Worm (Caenorhabditis elegans) whole organism, L4 larva: ENCODE data around the gene amt-3.

Experiments used
- F37D6.2 ChIP-seq: sonication (generic microtip); optimal IDR thresholded peaks from 2 replicates; lab custom pipeline; 2016; ENCODE audit warnings: mild to moderate bottlenecking, missing genetic modification characterization, missing compliant biosample characterization
- dpl-1 ChIP-seq: fragments of 150-350 bp; optimal IDR thresholded peaks from 2 replicates; lab custom pipeline; 2014; ENCODE audit warnings: missing biosample characterization, missing genetic modification reagents, missing genetic modification characterization
- fos-1 ChIP-seq: fragments of 150-350 bp; optimal IDR thresholded peaks from 2 replicates; lab custom pipeline; 2014; ENCODE audit warnings: missing biosample characterization, missing genetic modification characterization
- lin-39 ChIP-seq: fragments of 150-350 bp; optimal IDR thresholded peaks from 2 replicates; lab custom pipeline; 2014; ENCODE audit warnings: missing biosample characterization, missing genetic modification reagents, missing genetic modification characterization
- mdl-1 ChIP-seq, 2 experiments: fragments of 150-350 bp in 1 of 2; sonication (generic microtip) in 1 of 2; optimal IDR thresholded peaks; 2 replicates each; lab custom pipeline; 2014 to 2017; ENCODE audit warnings: missing biosample characterization in 2 of 2, missing genetic modification characterization in 2 of 2
- unc-39 ChIP-seq: sonication (generic microtip); optimal IDR thresholded peaks from 2 replicates; lab custom pipeline; 2017; ENCODE audit warnings: missing biosample characterization, missing genetic modification characterization

ce11 chrII:8333643-8334042 lies 35.3 kb downstream of the amt-3 start, which contains the start of gene C26D10.7:
- TF ChIP-seq unc-39: no peak
- TF ChIP-seq F37D6.2 (tag; lab: Kevin White, UChicago): no peak
- TF ChIP-seq fos-1: no peak
- no peak for TF ChIP-seq lin-39
- TF ChIP-seq mdl-1 (tag; optimal IDR thresholded peaks at IDR 0.05; lab: Kevin White, UChicago): no peak
- TF ChIP-seq dpl-1: no peak
